Fruit fly (Drosophila melanogaster): ENCODE data around the gene Spn77Bb.

DNA sequence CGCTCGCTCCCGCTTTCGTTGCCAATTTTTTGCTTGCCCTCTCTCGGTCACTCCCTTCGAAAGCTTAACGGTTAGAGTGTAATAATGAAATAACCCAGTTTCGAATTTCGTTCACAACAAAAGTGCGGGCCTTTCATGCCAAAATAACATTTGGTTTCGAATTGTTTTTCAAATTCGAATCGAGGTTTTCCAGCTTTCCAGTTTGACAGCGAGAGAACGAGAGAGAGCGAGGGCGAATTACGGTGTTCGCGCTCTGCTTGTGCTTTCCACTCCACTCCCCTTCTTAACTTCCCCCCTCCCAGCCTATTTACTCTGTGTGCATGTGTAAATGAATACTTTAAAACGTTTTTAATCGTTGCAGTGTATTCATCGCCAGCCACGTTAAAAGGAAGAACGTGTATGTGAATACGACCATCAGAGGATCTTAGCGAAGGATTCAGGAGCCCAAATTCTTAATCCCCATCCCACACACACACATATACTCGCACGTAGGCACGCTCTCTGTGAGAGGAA, 27.9 kb downstream of the Spn77Bb start:
- TF ChIP-seq EcR (GFP tag; optimal IDR thresholded peaks at IDR 0.05) (no peak), CG12605 (GFP tag; IDR thresholded peaks at IDR 0.05) (no peak)
